Fruit fly (Drosophila melanogaster) whole organism, embryonic: ENCODE data around the gene isoQC.

Experiments used
- Atf3 ChIP-seq: fragments of 200-800 bp; sonication (Bioruptor generic); optimal IDR thresholded peaks from 3 replicates; lab custom pipeline; 2016; ENCODE audit warnings: missing biosample characterization, missing genetic modification characterization
- Blimp-1 ChIP-seq: fragments of 200-800 bp; sonication (Bioruptor generic); optimal IDR thresholded peaks from 3 replicates; lab custom pipeline; 2018; ENCODE audit warnings: missing biosample characterization, missing genetic modification characterization, mild to moderate bottlenecking, moderate library complexity, missing genetic modification reagents
- CG10274 ChIP-seq: fragments of 200-800 bp; sonication (Bioruptor generic); optimal IDR thresholded peaks from 3 replicates; lab custom pipeline; 2017; ENCODE audit warnings: missing biosample characterization, mild to moderate bottlenecking, missing genetic modification characterization
- CG10366 ChIP-seq: fragments of 200-800 bp; sonication (Bioruptor generic); IDR thresholded peaks from 2 replicates; pipeline ENCODE4 v1.3.6; 2022; ENCODE audit warnings: missing biosample characterization, missing genetic modification characterization
- CG11456 ChIP-seq: fragments of 200-800 bp; sonication (Bioruptor generic); IDR thresholded peaks from 3 replicates; pipeline ENCODE4 v1.3.6; 2022; ENCODE audit warnings: missing biosample characterization, missing genetic modification characterization
- CG13424 ChIP-seq: fragments of 200-800 bp; sonication (Bioruptor generic); optimal IDR thresholded peaks from 2 replicates; lab custom pipeline; 2019; ENCODE audit warnings: missing biosample characterization, mild to moderate bottlenecking, missing genetic modification characterization, moderate library complexity
- CG17359 ChIP-seq: fragments of 200-800 bp; sonication (Bioruptor generic); optimal IDR thresholded peaks from 3 replicates; lab custom pipeline; 2018; ENCODE audit warnings: missing biosample characterization, mild to moderate bottlenecking, missing genetic modification characterization, moderate library complexity
- CG18764 ChIP-seq: fragments of 200-800 bp; sonication (Bioruptor generic); optimal IDR thresholded peaks from 3 replicates; lab custom pipeline; 2016; ENCODE audit warnings: missing biosample characterization, missing genetic modification characterization
- CG2875 ChIP-seq: fragments of 200-800 bp; sonication (Bioruptor generic); optimal IDR thresholded peaks from 2 replicates; lab custom pipeline; 2017; ENCODE audit warnings: missing biosample characterization, mild to moderate bottlenecking, missing genetic modification characterization, missing genetic modification reagents
- CG3065 ChIP-seq: fragments of 200-800 bp; sonication (Bioruptor generic); optimal IDR thresholded peaks from 2 replicates; lab custom pipeline; 2016; ENCODE audit warnings: missing biosample characterization, missing genetic modification characterization
- CG3407 ChIP-seq: fragments of 200-800 bp; sonication (Bioruptor generic); optimal IDR thresholded peaks from 2 replicates; lab custom pipeline; 2018; ENCODE audit warnings: missing biosample characterization, mild to moderate bottlenecking, missing genetic modification characterization
- CG4360 ChIP-seq: fragments of 200-800 bp; sonication (Bioruptor generic); IDR thresholded peaks from 2 replicates; pipeline ENCODE4 v1.3.6; 2022; ENCODE audit warnings: missing biosample characterization, missing genetic modification characterization
- CG4404 ChIP-seq: fragments of 200-800 bp; sonication (Bioruptor generic); IDR thresholded peaks from 2 replicates; pipeline ENCODE4 v1.3.6; 2022; ENCODE audit warnings: missing biosample characterization, missing genetic modification characterization
- CG4424 ChIP-seq: fragments of 200-800 bp; sonication (Bioruptor generic); optimal IDR thresholded peaks from 3 replicates; lab custom pipeline; 2016; ENCODE audit warnings: missing biosample characterization, missing genetic modification characterization
- CG8281 ChIP-seq: fragments of 200-800 bp; sonication (Bioruptor generic); optimal IDR thresholded peaks from 2 replicates; lab custom pipeline; 2018; ENCODE audit warnings: missing biosample characterization, mild to moderate bottlenecking, missing genetic modification characterization, moderate library complexity
- CG8290 ChIP-seq, 3 experiments: fragments of 200-800 bp; sonication (Bioruptor generic); optimal IDR thresholded peaks; 2 replicates each; lab custom pipeline; 2016 to 2019; ENCODE audit warnings: missing biosample characterization in 3 of 3, missing genetic modification characterization in 3 of 3, mild to moderate bottlenecking in 2 of 3, moderate library complexity in 1 of 3
- CG8478 ChIP-seq: fragments of >200 bp; optimal IDR thresholded peaks from 2 replicates; lab custom pipeline; 2018
- CG8924 ChIP-seq: fragments of 200-800 bp; optimal IDR thresholded peaks from 3 replicates; lab custom pipeline; 2019; ENCODE audit warnings: missing biosample characterization, mild to moderate bottlenecking, missing genetic modification characterization, moderate library complexity
- CG9817 ChIP-seq: fragments of 200-800 bp; sonication (Bioruptor generic); optimal IDR thresholded peaks from 2 replicates; lab custom pipeline; 2018; ENCODE audit warnings: missing biosample characterization, mild to moderate bottlenecking, missing genetic modification characterization, moderate library complexity
- Chrac-16 ChIP-seq: fragments of 200-800 bp; sonication (Bioruptor generic); optimal IDR thresholded peaks from 3 replicates; lab custom pipeline; 2016; ENCODE audit warnings: missing biosample characterization, missing genetic modification characterization
- HLHmδ ChIP-seq: fragments of 200-800 bp; sonication (Bioruptor generic); optimal IDR thresholded peaks from 2 replicates; lab custom pipeline; 2018; ENCODE audit warnings: missing biosample characterization, mild to moderate bottlenecking, missing genetic modification characterization, moderate library complexity
- Jarid2 ChIP-seq: fragments of 200-800 bp; sonication (Bioruptor generic); optimal IDR thresholded peaks from 3 replicates; lab custom pipeline; 2017; ENCODE audit warnings: mild to moderate bottlenecking, missing biosample characterization, missing genetic modification reagents, missing genetic modification characterization
- MTF-1 ChIP-seq: fragments of 200-800 bp; sonication (Bioruptor generic); optimal IDR thresholded peaks from 2 replicates; lab custom pipeline; 2018; ENCODE audit warnings: missing biosample characterization, mild to moderate bottlenecking, missing genetic modification characterization, borderline replicate concordance
- NK7.1 ChIP-seq: fragments of 200-800 bp; sonication (Bioruptor generic); optimal IDR thresholded peaks from 3 replicates; lab custom pipeline; 2016; ENCODE audit warnings: missing biosample characterization, missing genetic modification characterization
- Trl ChIP-seq, 3 experiments: fragments of >200 bp in 2 of 3; fragments of 200-800 bp in 1 of 3; sonication (Bioruptor generic) in 1 of 3; optimal IDR thresholded peaks; 2 replicates in 1 of 3; 3 replicates in 2 of 3; lab custom pipeline; 2016 to 2017; ENCODE audit warnings: missing biosample characterization in 1 of 3, missing genetic modification characterization in 1 of 3
- caup ChIP-seq: fragments of 200-800 bp; sonication (Bioruptor generic); optimal IDR thresholded peaks from 3 replicates; lab custom pipeline; 2017; ENCODE audit warnings: missing biosample characterization, mild to moderate bottlenecking, missing genetic modification characterization, moderate library complexity; ENCODE audit not compliant: severe bottlenecking
- fd102C ChIP-seq: fragments of 200-800 bp; sonication (Bioruptor generic); optimal IDR thresholded peaks from 2 replicates; lab custom pipeline; 2018; ENCODE audit warnings: missing biosample characterization, mild to moderate bottlenecking, missing genetic modification characterization, moderate library complexity
- gro ChIP-seq: fragments of 200-800 bp; sonication (Bioruptor generic); optimal IDR thresholded peaks from 2 replicates; lab custom pipeline; 2016; ENCODE audit warnings: missing biosample characterization, missing genetic modification characterization
- hbn ChIP-seq: fragments of 200-800 bp; sonication (Bioruptor generic); IDR thresholded peaks from 2 replicates; pipeline ENCODE4 v1.3.6; 2022; ENCODE audit warnings: missing biosample characterization, missing genetic modification characterization; ENCODE audit not compliant: partially characterized antibody
- insv ChIP-seq, 2 experiments: fragments of 200-800 bp; sonication (Bioruptor generic); optimal IDR thresholded peaks; 3 replicates each; lab custom pipeline; 2016 to 2018; ENCODE audit warnings: missing biosample characterization in 2 of 2, missing genetic modification characterization in 2 of 2
- nom ChIP-seq: fragments of 200-800 bp; sonication (Bioruptor generic); optimal IDR thresholded peaks from 2 replicates; lab custom pipeline; 2017; ENCODE audit warnings: missing biosample characterization, missing genetic modification characterization, mild to moderate bottlenecking, moderate library complexity, missing genetic modification reagents
- oc ChIP-seq: fragments of 200-800 bp; sonication (Bioruptor generic); optimal IDR thresholded peaks from 2 replicates; lab custom pipeline; 2018; ENCODE audit warnings: missing biosample characterization, mild to moderate bottlenecking, missing genetic modification characterization, moderate library complexity
- otp ChIP-seq: fragments of 200-800 bp; sonication (Bioruptor generic); IDR thresholded peaks from 3 replicates; pipeline ENCODE4, ENCODE4 v1.3.6; 2022; ENCODE audit warnings: missing biosample characterization, missing genetic modification characterization
- p53 ChIP-seq: fragments of 200-800 bp; sonication (Bioruptor generic); optimal IDR thresholded peaks from 2 replicates; lab custom pipeline; 2016; ENCODE audit warnings: missing biosample characterization, missing genetic modification characterization
- pan ChIP-seq, 4 experiments: fragments of >200 bp in 3 of 4; fragments of 200-800 bp in 1 of 4; sonication (Bioruptor generic) in 1 of 4; optimal IDR thresholded peaks in 3 of 4; IDR thresholded peaks in 1 of 4; 2 replicates each; pipeline versions ENCODE4 v1.3.6 to Lab custom; 2017 to 2022; ENCODE audit warnings: missing biosample characterization in 2 of 4, missing genetic modification characterization in 2 of 4, mixed read lengths in 1 of 4
- pb ChIP-seq: fragments of 200-800 bp; sonication (Bioruptor generic); optimal IDR thresholded peaks from 3 replicates; lab custom pipeline; 2016; ENCODE audit warnings: missing biosample characterization, missing genetic modification characterization
- pita ChIP-seq: fragments of 200-800 bp; sonication (Bioruptor generic); optimal IDR thresholded peaks from 2 replicates; lab custom pipeline; 2017; ENCODE audit warnings: missing biosample characterization, mild to moderate bottlenecking, missing genetic modification characterization
- pzg ChIP-seq: fragments of 200-800 bp; sonication (Bioruptor generic); optimal IDR thresholded peaks from 3 replicates; lab custom pipeline; 2018; ENCODE audit warnings: missing biosample characterization, mild to moderate bottlenecking, missing genetic modification characterization, moderate library complexity
- sisA ChIP-seq: fragments of 200-800 bp; sonication (Bioruptor generic); IDR thresholded peaks from 2 replicates; pipeline ENCODE4 v1.3.6; 2022; ENCODE audit warnings: missing biosample characterization, missing genetic modification characterization
- sna ChIP-seq: fragments of 200-800 bp; sonication (Bioruptor generic); IDR thresholded peaks from 2 replicates; pipeline ENCODE4 v1.3.6; 2022; ENCODE audit warnings: missing biosample characterization, missing genetic modification characterization; ENCODE audit not compliant: partially characterized antibody
- sr ChIP-seq: fragments of 200-800 bp; sonication (Bioruptor generic); IDR thresholded peaks from 3 replicates; pipeline ENCODE4 v1.3.6; 2022; ENCODE audit warnings: missing biosample characterization, missing genetic modification characterization
- tup ChIP-seq: fragments of 200-800 bp; sonication (Bioruptor generic); optimal IDR thresholded peaks from 2 replicates; lab custom pipeline; 2016; ENCODE audit warnings: missing biosample characterization, mild to moderate bottlenecking, missing genetic modification characterization, moderate library complexity
- unc-4 ChIP-seq: fragments of 200-800 bp; sonication (Bioruptor generic); IDR thresholded peaks from 2 replicates; pipeline ENCODE4 v1.3.6; 2022; ENCODE audit warnings: missing biosample characterization, missing genetic modification characterization; ENCODE audit not compliant: partially characterized antibody
- vnd ChIP-seq: fragments of 200-800 bp; sonication (Bioruptor generic); IDR thresholded peaks from 3 replicates; pipeline ENCODE4 v1.3.6; 2022; ENCODE audit warnings: missing biosample characterization, missing genetic modification characterization; ENCODE audit not compliant: partially characterized antibody
- wek ChIP-seq: fragments of 200-800 bp; sonication (Bioruptor generic); optimal IDR thresholded peaks from 3 replicates; lab custom pipeline; 2018; ENCODE audit warnings: missing biosample characterization, mild to moderate bottlenecking, missing genetic modification characterization, moderate library complexity
- wor ChIP-seq: fragments of 200-800 bp; sonication (Bioruptor generic); IDR thresholded peaks from 2 replicates; pipeline ENCODE4 v1.3.6; 2022; ENCODE audit warnings: missing biosample characterization, missing genetic modification characterization

isoQC gene

DNA sequence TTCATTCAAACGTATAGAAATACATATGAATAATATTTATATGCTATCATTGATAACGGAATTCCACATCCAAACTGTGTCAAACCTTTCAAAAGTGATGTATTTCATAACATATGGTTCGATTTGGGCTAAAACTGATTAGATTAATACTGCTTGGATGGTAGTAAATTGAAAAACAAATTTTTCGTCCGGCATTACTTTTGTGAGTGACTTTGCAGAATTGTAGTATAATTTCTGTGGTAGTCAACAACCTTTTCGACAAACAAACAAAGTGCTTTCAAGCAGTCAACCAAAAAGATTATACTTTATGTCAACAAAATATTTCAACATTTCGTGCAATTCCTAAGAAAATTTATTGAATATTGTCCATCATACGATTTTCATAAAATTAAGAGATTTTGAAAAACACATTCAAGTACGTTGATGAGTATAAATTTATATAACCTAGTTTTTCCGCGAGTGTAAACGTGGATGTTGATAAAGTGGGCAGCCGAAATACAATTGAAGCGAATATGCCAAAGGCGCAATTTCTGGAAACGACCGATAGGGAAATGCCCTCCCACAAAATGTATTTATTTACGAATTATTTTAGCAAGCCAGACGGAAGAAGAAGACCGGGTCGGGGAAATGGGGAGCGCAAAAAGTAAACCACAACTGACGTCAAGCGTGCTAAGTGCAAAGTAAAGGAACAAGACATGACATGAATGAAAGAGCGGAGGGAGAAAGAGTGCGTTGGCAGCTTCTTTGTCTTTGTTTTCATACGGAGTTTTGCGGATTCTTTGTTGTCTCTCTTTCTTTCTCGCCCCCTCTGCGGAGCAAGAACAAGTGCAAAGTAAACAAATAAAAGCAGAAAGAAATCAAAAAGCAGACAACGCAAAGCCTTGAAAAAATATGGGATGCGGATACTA lies 43.9 kb downstream of the isoQC start (continued):
- TF ChIP-seq hbn (GFP tag; lab: Robert Waterston, UW) (no peak), pita (no peak), oc (tag; lab: Kevin White, UChicago) (no peak), CG2875 (GFP tag; lab: Kevin White, UChicago) (no peak), tup (no peak), caup (GFP tag; lab: Kevin White, UChicago) (peak; percentile 21), Atf3 (GFP tag; lab: Kevin White, UChicago) (no peak), Blimp-1 (GFP tag; lab: Kevin White, UChicago) (peak; percentile 12), pan (optimal IDR thresholded peaks at IDR 0.05; lab: Kevin White, UChicago) (no peak), pan (GFP tag; optimal IDR thresholded peaks at IDR 0.05 in 1 of 2, IDR thresholded peaks at IDR 0.05 in 1 of 2) (peak in 1 of 2 experiments; percentile 62), gro (GFP tag; lab: Kevin White, UChicago) (no peak), CG4404 (no peak), p53 (GFP tag; lab: Kevin White, UChicago) (peak; percentile 69), CG18764 (GFP tag; lab: Kevin White, UChicago) (no peak), sr (no peak), HLHmδ (GFP tag; lab: Kevin White, UChicago) (no peak), Jarid2 (GFP tag; lab: Kevin White, UChicago) (no peak), otp (no peak), insv (GFP tag; optimal IDR thresholded peaks at IDR 0.05; lab: Kevin White, UChicago) (no peak), CG8478 (no peak), Trl (optimal IDR thresholded peaks at IDR 0.05; lab: Kevin White, UChicago) (peak in 1 of 2 experiments; percentile 43), Trl (GFP tag; optimal IDR thresholded peaks at IDR 0.05; lab: Kevin White, UChicago) (no peak), CG8924 (no peak), CG8281 (tag; lab: Kevin White, UChicago) (no peak), CG3407 (GFP tag; lab: Kevin White, UChicago) (no peak), NK7.1 (GFP tag; lab: Kevin White, UChicago) (peak; percentile 22), CG17359 (tag; lab: Kevin White, UChicago) (no peak), wor (GFP tag; lab: Robert Waterston, UW) (no peak), CG8290 (GFP tag; optimal IDR thresholded peaks at IDR 0.05; lab: Kevin White, UChicago) (no peak), CG8290 (tag; optimal IDR thresholded peaks at IDR 0.05; lab: Kevin White, UChicago) (no peak), vnd (GFP tag; lab: Robert Waterston, UW) (no peak), sna (GFP tag; lab: Robert Waterston, UW) (no peak), pb (GFP tag; lab: Kevin White, UChicago) (no peak), CG9817 (no peak), CG3065 (GFP tag; lab: Kevin White, UChicago) (no peak), CG4424 (GFP tag; lab: Kevin White, UChicago) (no peak), CG10366 (GFP tag; lab: Robert Waterston, UW) (peak; percentile 9; the same call in 1 of the 2 replicates), MTF-1 (GFP tag; lab: Kevin White, UChicago) (no peak), CG4360 (no peak), unc-4 (GFP tag; lab: Robert Waterston, UW) (no peak), CG10274 (no peak), Chrac-16 (peak; percentile 15), CG13424 (tag; lab: Kevin White, UChicago) (peak; percentile 8), pzg (no peak), wek (GFP tag; lab: Kevin White, UChicago) (no peak), CG11456 (no peak), nom (peak; percentile 92), fd102C (GFP tag; lab: Kevin White, UChicago) (no peak), sisA (GFP tag; lab: Robert Waterston, UW) (no peak)
